Fruit fly (Drosophila melanogaster) whole organism, adult: ENCODE data around the gene Prp3.

Experiments
- CG11617 ChIP-seq: fragments of 200-800 bp; sonication (Bioruptor generic); optimal IDR thresholded peaks from 2 replicates; lab custom pipeline; 2017; ENCODE audit warnings: mild to moderate bottlenecking, missing biosample characterization, missing genetic modification reagents, missing genetic modification characterization
- CG12768 ChIP-seq: fragments of 200-800 bp; sonication (Bioruptor generic); optimal IDR thresholded peaks from 2 replicates; lab custom pipeline; 2017; ENCODE audit warnings: missing biosample characterization, missing genetic modification characterization, mild to moderate bottlenecking, moderate library complexity, missing genetic modification reagents
- CG14711 ChIP-seq: fragments of 200-800 bp; sonication (Bioruptor generic); optimal IDR thresholded peaks from 2 replicates; lab custom pipeline; 2018; ENCODE audit warnings: missing biosample characterization, mild to moderate bottlenecking, missing genetic modification characterization, moderate library complexity
- CG1620 ChIP-seq: fragments of 200-800 bp; sonication (Bioruptor generic); optimal IDR thresholded peaks from 2 replicates; lab custom pipeline; 2016; ENCODE audit warnings: missing biosample characterization, missing genetic modification characterization
- CG33017 ChIP-seq: fragments of 200-800 bp; sonication (Bioruptor generic); optimal IDR thresholded peaks from 2 replicates; lab custom pipeline; 2018; ENCODE audit warnings: missing biosample characterization, mild to moderate bottlenecking, missing genetic modification characterization, moderate library complexity
- CG5204 ChIP-seq: fragments of 200-800 bp; sonication (Bioruptor generic); optimal IDR thresholded peaks from 2 replicates; lab custom pipeline; 2016; ENCODE audit warnings: missing biosample characterization, missing genetic modification characterization
- CG7045 ChIP-seq: fragments of 200-800 bp; sonication (Bioruptor generic); optimal IDR thresholded peaks from 2 replicates; lab custom pipeline; 2017; ENCODE audit warnings: missing biosample characterization, mild to moderate bottlenecking, missing genetic modification characterization
- CG7101 ChIP-seq: fragments of 200-800 bp; sonication (Bioruptor generic); optimal IDR thresholded peaks from 2 replicates; lab custom pipeline; 2018; ENCODE audit warnings: missing biosample characterization, mild to moderate bottlenecking, missing genetic modification characterization, moderate library complexity
- Clk ChIP-seq: fragments of 200-800 bp; sonication (Bioruptor generic); optimal IDR thresholded peaks from 2 replicates; lab custom pipeline; 2017; ENCODE audit warnings: missing biosample characterization, missing genetic modification characterization
- Crg-1 ChIP-seq: fragments of 200-800 bp; sonication (Bioruptor generic); optimal IDR thresholded peaks from 2 replicates; lab custom pipeline; 2016; ENCODE audit warnings: missing biosample characterization, missing genetic modification characterization
- Hr96 ChIP-seq: fragments of 200-800 bp; sonication (Bioruptor generic); optimal IDR thresholded peaks from 2 replicates; lab custom pipeline; 2016; ENCODE audit warnings: missing biosample characterization, missing genetic modification characterization
- Mnt ChIP-seq: fragments of 200-800 bp; sonication (Bioruptor generic); optimal IDR thresholded peaks from 2 replicates; lab custom pipeline; 2016; ENCODE audit warnings: missing biosample characterization, mild to moderate bottlenecking, missing genetic modification characterization
- bab1 ChIP-seq: fragments of 200-800 bp; sonication (Bioruptor generic); optimal IDR thresholded peaks from 3 replicates; lab custom pipeline; 2019; ENCODE audit warnings: missing biosample characterization, mild to moderate bottlenecking, missing genetic modification characterization, moderate library complexity
- cic ChIP-seq: fragments of 200-800 bp; sonication (Bioruptor generic); optimal IDR thresholded peaks from 2 replicates; lab custom pipeline; 2017; ENCODE audit warnings: missing biosample characterization, mild to moderate bottlenecking, missing genetic modification characterization, moderate library complexity
- cnc ChIP-seq, 2 experiments: fragments of >200 bp; optimal IDR thresholded peaks; 2 replicates each; lab custom pipeline; 2017
- kay ChIP-seq: fragments of 200-800 bp; sonication (Bioruptor generic); peaks from one replicate; lab custom pipeline; 2016; ENCODE audit warnings: missing biosample characterization, missing genetic modification characterization, borderline replicate concordance
- ovo ChIP-seq: fragments of 200-800 bp; sonication (Bioruptor generic); optimal IDR thresholded peaks from 2 replicates; lab custom pipeline; 2016; ENCODE audit warnings: missing biosample characterization, missing genetic modification characterization
- pad ChIP-seq: fragments of 200-800 bp; sonication (Bioruptor generic); optimal IDR thresholded peaks from 3 replicates; lab custom pipeline; 2017; ENCODE audit warnings: missing biosample characterization, missing genetic modification characterization, mild to moderate bottlenecking, moderate library complexity, missing genetic modification reagents
- tj ChIP-seq: fragments of 200-800 bp; sonication (Bioruptor generic); optimal IDR thresholded peaks from 3 replicates; lab custom pipeline; 2017; ENCODE audit warnings: missing biosample characterization, mild to moderate bottlenecking, missing genetic modification characterization, moderate library complexity
- toe ChIP-seq: fragments of 200-800 bp; sonication (Bioruptor generic); optimal IDR thresholded peaks from 2 replicates; lab custom pipeline; 2016; ENCODE audit warnings: missing biosample characterization, missing genetic modification characterization

The Prp3 gene

DNA sequence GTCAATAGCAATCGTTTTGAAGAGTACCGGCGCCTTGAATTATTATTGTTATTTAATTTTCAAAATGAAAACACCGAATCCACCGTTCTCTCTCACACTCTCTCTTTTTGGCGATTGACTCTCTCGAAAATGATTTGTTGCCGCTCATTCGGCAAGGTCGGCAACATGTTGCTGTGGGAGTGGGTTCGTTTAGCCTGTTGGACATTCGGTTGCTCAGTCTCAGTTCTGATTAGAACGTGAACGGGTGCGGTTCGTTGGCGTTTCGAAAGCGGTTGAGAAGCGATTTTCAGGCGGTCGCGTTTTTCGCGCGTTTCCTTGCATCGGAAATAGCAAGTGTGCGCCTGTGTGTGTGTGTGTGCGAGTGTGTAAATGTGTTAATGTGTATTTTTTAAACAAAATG lies 28.9 kb downstream of the Prp3 start, which contains the start of gene Ac76E:
Gene Ac76E, plus strand, starts transcription at position 264 of the 400 bp plus-strand sequence.
- peak; percentile 36 for TF ChIP-seq CG33017 (tag; lab: Kevin White, UChicago)
- TF ChIP-seq Hr96 (GFP tag; lab: Kevin White, UChicago) = peak; percentile 18
- peak; percentile 19 for TF ChIP-seq toe (GFP tag; lab: Kevin White, UChicago)
- peak; percentile 24 for TF ChIP-seq bab1
- peak; percentile 40 for TF ChIP-seq CG11617 (GFP tag; lab: Kevin White, UChicago)
- peak; percentile 34 for TF ChIP-seq tj (GFP tag; lab: Kevin White, UChicago)
- TF ChIP-seq CG12768 (GFP tag; lab: Kevin White, UChicago) = peak; percentile 56
- peak; percentile 52 for TF ChIP-seq CG7045 (GFP tag; lab: Kevin White, UChicago)
- TF ChIP-seq CG5204 (GFP tag; lab: Kevin White, UChicago) = no peak
- TF ChIP-seq Clk = no peak
- TF ChIP-seq cic (GFP tag; lab: Kevin White, UChicago) = peak; percentile 64
- peak; percentile 29 for TF ChIP-seq kay (GFP tag; lab: Kevin White, UChicago)
- peak; percentile 68 for TF ChIP-seq Mnt
- TF ChIP-seq pad = no peak
- TF ChIP-seq CG14711 (tag; lab: Kevin White, UChicago) = peak; percentile 14

DNA sequence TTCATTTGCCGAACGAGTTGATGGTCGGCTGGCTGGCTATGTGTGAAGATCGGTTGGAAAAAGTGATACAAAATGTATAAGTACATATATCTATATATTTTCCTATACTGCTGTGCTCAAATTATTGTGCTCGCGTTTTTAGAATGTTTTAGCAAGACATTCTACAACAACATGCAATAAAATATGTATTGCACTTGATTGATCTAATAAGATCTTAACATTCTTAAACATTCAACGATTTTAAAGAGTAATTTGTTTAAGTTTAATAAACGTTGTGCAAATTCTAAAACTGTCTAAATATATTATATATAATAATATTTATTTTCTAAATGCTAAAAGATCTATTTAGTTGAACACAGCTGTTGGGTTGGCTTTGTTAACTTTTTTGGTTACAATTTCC lies 30.2 kb downstream of the Prp3 start:
- TF ChIP-seq CG33017 (tag; lab: Kevin White, UChicago) (peak; percentile 26), CG7045 (GFP tag; lab: Kevin White, UChicago) (no peak), CG14711 (tag; lab: Kevin White, UChicago) (peak; percentile 41), Hr96 (GFP tag; lab: Kevin White, UChicago) (no peak), Mnt (no peak), cic (GFP tag; lab: Kevin White, UChicago) (no peak), CG1620 (GFP tag; lab: Kevin White, UChicago) (no peak)

DNA sequence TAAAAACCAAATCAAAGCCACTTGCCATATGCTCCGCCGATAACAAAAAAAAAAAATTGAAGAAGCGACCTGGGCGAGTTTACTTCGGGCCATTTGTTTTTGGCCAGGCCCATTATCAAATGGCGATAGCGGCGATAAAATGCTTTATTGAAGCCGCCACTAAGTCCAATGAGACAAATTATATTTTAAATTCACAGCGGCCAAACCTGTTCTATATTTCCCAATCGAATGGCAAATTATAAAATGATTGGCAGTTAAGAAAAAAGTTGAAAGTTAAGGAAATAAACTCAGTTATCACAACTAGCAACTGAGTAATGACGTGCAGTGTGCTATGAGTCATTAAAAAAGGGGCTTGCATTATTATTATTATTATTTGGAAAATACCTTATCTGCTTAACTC lies 31.1 kb downstream of the Prp3 start:
- no peak for TF ChIP-seq cic (GFP tag; lab: Kevin White, UChicago)
- TF ChIP-seq kay (GFP tag; lab: Kevin White, UChicago) = peak; percentile 93

DNA sequence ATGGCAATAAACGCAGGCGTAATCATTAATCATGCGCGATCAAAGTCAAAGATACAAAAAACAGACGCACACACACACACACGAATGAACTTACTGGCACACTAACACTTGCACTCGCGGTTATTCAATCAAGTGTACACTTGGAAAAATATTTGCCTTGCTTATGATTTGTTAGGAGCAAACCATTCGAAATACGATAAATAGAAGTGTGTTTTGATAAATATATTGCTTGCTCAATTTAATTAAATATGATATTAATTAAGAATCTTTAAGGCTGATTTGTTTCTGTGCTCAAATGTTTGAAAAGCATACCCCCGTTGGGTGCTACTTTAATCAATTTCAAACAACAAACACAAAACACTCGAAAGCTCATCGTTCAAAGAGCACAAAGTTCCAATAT lies 35.4 kb downstream of the Prp3 start:
- no peak for TF ChIP-seq toe (GFP tag; lab: Kevin White, UChicago)
- TF ChIP-seq tj (GFP tag; lab: Kevin White, UChicago) = no peak
- no peak for TF ChIP-seq CG1620 (GFP tag; lab: Kevin White, UChicago)
- TF ChIP-seq CG14711 (tag; lab: Kevin White, UChicago) = no peak
- no peak for TF ChIP-seq CG7045 (GFP tag; lab: Kevin White, UChicago)
- no peak for TF ChIP-seq CG33017 (tag; lab: Kevin White, UChicago)
- no peak for TF ChIP-seq bab1
- no peak for TF ChIP-seq Crg-1 (GFP tag; lab: Kevin White, UChicago)
- no peak for TF ChIP-seq Hr96 (GFP tag; lab: Kevin White, UChicago)
- TF ChIP-seq ovo (GFP tag; lab: Kevin White, UChicago) = no peak
- TF ChIP-seq cnc (optimal IDR thresholded peaks at IDR 0.05; lab: Kevin White, UChicago) = no peak

DNA sequence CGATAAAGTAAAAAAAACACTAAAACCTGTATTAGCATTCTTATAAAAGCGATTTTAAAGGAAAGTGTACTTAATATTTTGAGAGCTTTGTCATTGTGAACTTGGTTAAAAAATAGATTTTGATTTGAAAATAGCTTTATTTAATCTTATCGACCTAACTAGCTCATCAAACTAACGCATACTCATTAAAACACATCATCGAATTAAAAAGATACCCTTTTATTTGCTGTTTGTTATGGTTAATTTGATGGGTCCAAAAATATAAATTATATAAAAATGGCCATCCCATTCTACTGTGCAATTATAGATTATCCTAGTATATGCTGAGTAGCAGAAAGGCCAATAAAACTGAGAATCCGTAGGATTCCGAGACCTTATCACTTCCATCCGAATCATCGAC lies 40.9 kb downstream of the Prp3 start, which contains the start of gene CG32219:
Gene CG32219, minus strand, starts transcription at position 101 of the 400 bp plus-strand sequence.
- TF ChIP-seq CG1620 (GFP tag; lab: Kevin White, UChicago) (no peak), bab1 (no peak), CG33017 (tag; lab: Kevin White, UChicago) (no peak), toe (GFP tag; lab: Kevin White, UChicago) (no peak), CG7045 (GFP tag; lab: Kevin White, UChicago) (no peak), cic (GFP tag; lab: Kevin White, UChicago) (no peak), Crg-1 (GFP tag; lab: Kevin White, UChicago) (no peak), CG5204 (GFP tag; lab: Kevin White, UChicago) (no peak), CG14711 (tag; lab: Kevin White, UChicago) (no peak), pad (no peak), Clk (no peak), CG12768 (GFP tag; lab: Kevin White, UChicago) (no peak), ovo (GFP tag; lab: Kevin White, UChicago) (no peak), CG11617 (GFP tag; lab: Kevin White, UChicago) (no peak), Hr96 (GFP tag; lab: Kevin White, UChicago) (no peak), Mnt (no peak), CG7101 (tag; lab: Kevin White, UChicago) (no peak), kay (GFP tag; lab: Kevin White, UChicago) (no peak)

DNA sequence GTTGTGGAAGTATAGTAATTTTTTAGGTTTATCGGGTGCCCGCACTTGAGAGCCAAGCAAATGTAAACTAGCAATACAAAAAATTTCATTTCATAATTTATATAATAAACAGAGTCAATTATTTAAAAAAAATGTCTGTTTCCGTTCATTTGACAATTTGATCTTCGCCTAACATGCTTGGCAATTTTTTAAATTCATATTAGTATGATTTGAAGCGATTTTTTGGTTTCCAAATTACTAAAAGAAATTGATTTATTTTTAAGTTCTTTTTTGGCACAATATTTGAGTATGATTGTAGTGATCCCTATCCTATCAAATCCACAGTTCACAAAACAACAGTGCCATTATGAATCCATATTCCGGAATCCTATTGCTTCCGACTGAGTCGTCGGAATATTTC lies 41.8 kb downstream of the Prp3 start, which contains the start of gene CG34258:
Gene CG34258, minus strand, starts transcription at position 101 of the 400 bp plus-strand sequence.
- TF ChIP-seq ovo (GFP tag; lab: Kevin White, UChicago) (no peak), pad (no peak), CG5204 (GFP tag; lab: Kevin White, UChicago) (no peak), toe (GFP tag; lab: Kevin White, UChicago) (no peak), CG12768 (GFP tag; lab: Kevin White, UChicago) (no peak)

DNA sequence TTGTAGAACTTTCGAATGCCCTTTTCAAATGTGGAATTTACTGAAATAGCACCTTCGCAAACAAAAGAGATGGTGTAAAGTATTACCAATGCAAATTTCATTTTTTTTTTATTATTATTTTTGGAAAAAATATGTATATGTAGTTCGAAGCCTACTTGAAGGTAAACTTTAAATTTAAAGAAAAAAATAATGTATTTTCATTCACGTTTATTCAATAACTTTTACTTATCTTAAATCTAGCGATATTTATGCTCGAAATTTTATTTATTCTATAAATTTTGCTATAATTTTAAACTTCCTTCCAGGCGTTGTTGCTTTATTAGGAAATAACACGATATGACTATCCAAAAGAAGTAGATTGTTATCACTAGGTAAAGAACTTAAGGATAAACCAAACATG lies 42.6 kb downstream of the Prp3 start, which contains the start of gene CG33710:
Gene CG33710, minus strand, starts transcription at position 101 of the 400 bp plus-strand sequence.
- TF ChIP-seq bab1 = no peak
- no peak for TF ChIP-seq CG7101 (tag; lab: Kevin White, UChicago)
- no peak for TF ChIP-seq CG33017 (tag; lab: Kevin White, UChicago)
- no peak for TF ChIP-seq Crg-1 (GFP tag; lab: Kevin White, UChicago)
- TF ChIP-seq pad = no peak
- TF ChIP-seq CG7045 (GFP tag; lab: Kevin White, UChicago) = no peak
- TF ChIP-seq kay (GFP tag; lab: Kevin White, UChicago) = no peak
- no peak for TF ChIP-seq cnc (optimal IDR thresholded peaks at IDR 0.05; lab: Kevin White, UChicago)
- no peak for TF ChIP-seq CG1620 (GFP tag; lab: Kevin White, UChicago)
- no peak for TF ChIP-seq CG5204 (GFP tag; lab: Kevin White, UChicago)
- no peak for TF ChIP-seq CG11617 (GFP tag; lab: Kevin White, UChicago)
- TF ChIP-seq Clk = no peak
- no peak for TF ChIP-seq cic (GFP tag; lab: Kevin White, UChicago)
- no peak for TF ChIP-seq toe (GFP tag; lab: Kevin White, UChicago)
- TF ChIP-seq CG12768 (GFP tag; lab: Kevin White, UChicago) = no peak
- TF ChIP-seq Hr96 (GFP tag; lab: Kevin White, UChicago) = no peak
- TF ChIP-seq ovo (GFP tag; lab: Kevin White, UChicago) = no peak
- no peak for TF ChIP-seq tj (GFP tag; lab: Kevin White, UChicago)
- no peak for TF ChIP-seq Mnt
